Worm (Caenorhabditis elegans) whole organism, young adult: ENCODE results near the gene umps-1.

Experiments
- B0035.1 ChIP-seq: sonication (generic microtip); optimal IDR thresholded peaks from 2 replicates; lab custom pipeline; 2016; ENCODE audit warnings: missing genetic modification characterization, mild to moderate bottlenecking, missing compliant biosample characterization, missing genotype, missing genetic modification reagents
- F37B4.10 ChIP-seq: fragments of 200-800 bp; sonication (Bioruptor generic); IDR thresholded peaks from 2 replicates; pipeline ENCODE4 v1.3.6; 2022; ENCODE audit warnings: missing genetic modification characterization, missing compliant biosample characterization
- F49E8.2 ChIP-seq: sonication (generic microtip); optimal IDR thresholded peaks from 3 replicates; lab custom pipeline; 2017; ENCODE audit warnings: missing genetic modification characterization, mild to moderate bottlenecking, missing compliant biosample characterization, antibody characterized with exemption, moderate library complexity; ENCODE audit not compliant: insufficient read depth
- K11D2.4 ChIP-seq: fragments of 200-800 bp; sonication (Bioruptor generic); IDR thresholded peaks from 2 replicates; pipeline ENCODE4 v1.3.6; 2022; ENCODE audit warnings: missing genetic modification reagents, missing genetic modification characterization, missing compliant biosample characterization
- T26A5.8 ChIP-seq: sonication (generic microtip); optimal IDR thresholded peaks from 2 replicates; lab custom pipeline; 2016; ENCODE audit warnings: missing genetic modification characterization, missing compliant biosample characterization
- ZK185.1 ChIP-seq: sonication (generic microtip); optimal IDR thresholded peaks from 2 replicates; lab custom pipeline; 2016; ENCODE audit warnings: mild to moderate bottlenecking, missing genetic modification characterization, missing compliant biosample characterization; ENCODE audit not compliant: poor library complexity, severe bottlenecking
- atf-7 ChIP-seq: sonication (generic microtip); optimal IDR thresholded peaks from 2 replicates; lab custom pipeline; 2017; ENCODE audit warnings: mild to moderate bottlenecking, missing genetic modification characterization, missing compliant biosample characterization
- attf-5 ChIP-seq: fragments of 200-800 bp; sonication (Bioruptor generic); optimal IDR thresholded peaks from 2 replicates; lab custom pipeline; 2018; ENCODE audit warnings: mild to moderate bottlenecking, missing genetic modification characterization, missing compliant biosample characterization
- ccch-3 ChIP-seq: fragments of 200-800 bp; sonication (Bioruptor generic); optimal IDR thresholded peaks from 2 replicates; lab custom pipeline; 2018; ENCODE audit warnings: mild to moderate bottlenecking, missing genetic modification characterization, missing compliant biosample characterization
- cebp-1 ChIP-seq, 2 experiments: fragments of 200-800 bp in 1 of 2; sonication (Bioruptor generic) in 1 of 2; sonication (generic microtip) in 1 of 2; IDR thresholded peaks in 1 of 2; optimal IDR thresholded peaks in 1 of 2; 2 replicates each; pipeline versions ENCODE4 v1.3.6 to Lab custom; 2017 to 2022; ENCODE audit warnings: missing compliant biosample characterization in 2 of 2, missing genetic modification characterization in 2 of 2, mild to moderate bottlenecking in 1 of 2, missing genetic modification reagents in 1 of 2, moderate library complexity in 1 of 2
- ceh-100 ChIP-seq: fragments of 200-800 bp; sonication (Bioruptor generic); IDR thresholded peaks from 2 replicates; pipeline ENCODE4 v1.3.6; 2022; ENCODE audit warnings: missing genetic modification reagents, missing genetic modification characterization, missing compliant biosample characterization
- ceh-79 ChIP-seq: sonication (generic microtip); optimal IDR thresholded peaks from 2 replicates; lab custom pipeline; 2017; ENCODE audit warnings: mild to moderate bottlenecking, missing genetic modification characterization, missing compliant biosample characterization
- dpl-1 ChIP-seq: fragments of 150-350 bp; optimal IDR thresholded peaks from 2 replicates; lab custom pipeline; 2014; ENCODE audit warnings: missing biosample characterization, missing genetic modification reagents, missing genetic modification characterization
- egrh-3 ChIP-seq: fragments of 200-800 bp; sonication (Bioruptor generic); IDR thresholded peaks from 2 replicates; pipeline ENCODE4 v1.3.6; 2022; ENCODE audit warnings: missing genetic modification reagents, missing genetic modification characterization, missing compliant biosample characterization
- ekl-4 ChIP-seq: fragments of 200-800 bp; sonication (Bioruptor generic); IDR thresholded peaks from 2 replicates; pipeline ENCODE4 v1.3.6; 2022; ENCODE audit warnings: missing genetic modification reagents, missing genetic modification characterization, missing compliant biosample characterization
- ets-4 ChIP-seq: fragments of 200-800 bp; sonication (Bioruptor generic); optimal IDR thresholded peaks from 2 replicates; lab custom pipeline; 2018; ENCODE audit warnings: mild to moderate bottlenecking, missing genetic modification characterization, missing compliant biosample characterization
- hlh-12 ChIP-seq: sonication (generic microtip); optimal IDR thresholded peaks from 2 replicates; lab custom pipeline; 2016; ENCODE audit warnings: missing genetic modification characterization, missing compliant biosample characterization
- hlh-26 ChIP-seq: fragments of 200-800 bp; sonication (Bioruptor generic); conservative IDR thresholded peaks from 2 replicates; pipeline ENCODE4 v1.3.6; 2022; ENCODE audit warnings: missing genetic modification reagents, missing genetic modification characterization, missing compliant biosample characterization
- hmg-1.2 ChIP-seq: fragments of 200-800 bp; sonication (Bioruptor generic); IDR thresholded peaks from 2 replicates; pipeline ENCODE4 v1.3.6; 2022; ENCODE audit warnings: missing genetic modification reagents, missing genetic modification characterization, missing compliant biosample characterization
- let-526 ChIP-seq: fragments of 200-800 bp; sonication (Bioruptor generic); IDR thresholded peaks from 2 replicates; pipeline ENCODE4 v1.3.6; 2022; ENCODE audit warnings: missing genetic modification reagents, missing genetic modification characterization, missing compliant biosample characterization
- lin-35 ChIP-seq, 3 experiments: fragments of 150-350 bp in 2 of 3; sonication (generic microtip) in 1 of 3; optimal IDR thresholded peaks; 2 replicates each; lab custom pipeline; 2014 to 2018; ENCODE audit warnings: missing biosample characterization in 3 of 3, missing genetic modification characterization in 3 of 3, missing genetic modification reagents in 3 of 3
- lin-40 ChIP-seq: sonication (generic microtip); optimal IDR thresholded peaks from 2 replicates; lab custom pipeline; 2016; ENCODE audit warnings: missing genetic modification characterization, mild to moderate bottlenecking, missing compliant biosample characterization, missing genotype, missing genetic modification reagents
- lsy-27 ChIP-seq: sonication (generic microtip); optimal IDR thresholded peaks from 2 replicates; lab custom pipeline; 2017; ENCODE audit warnings: missing genetic modification characterization, mild to moderate bottlenecking, missing compliant biosample characterization, antibody characterized with exemption, missing genotype, borderline replicate concordance; ENCODE audit not compliant: insufficient read depth
- madf-10 ChIP-seq: sonication (generic microtip); optimal IDR thresholded peaks from 2 replicates; lab custom pipeline; 2016; ENCODE audit warnings: mild to moderate bottlenecking, missing genetic modification characterization, missing compliant biosample characterization
- nhr-179 ChIP-seq: sonication (generic microtip); optimal IDR thresholded peaks from 2 replicates; lab custom pipeline; 2016; ENCODE audit warnings: mild to moderate bottlenecking, missing genetic modification characterization, missing compliant biosample characterization
- nhr-90 ChIP-seq: sonication (generic microtip); optimal IDR thresholded peaks from 2 replicates; lab custom pipeline; 2016; ENCODE audit warnings: missing genotype, mild to moderate bottlenecking, missing genetic modification characterization, missing compliant biosample characterization
- pha-4 ChIP-seq: fragments of 150-350 bp; sonication (generic microtip); optimal IDR thresholded peaks from 2 replicates; lab custom pipeline; 2014; ENCODE audit warnings: missing biosample characterization, missing genetic modification reagents, missing genetic modification characterization
- sdz-38 ChIP-seq: sonication (generic microtip); optimal IDR thresholded peaks from 2 replicates; lab custom pipeline; 2016; ENCODE audit warnings: missing genotype, missing genetic modification characterization, missing compliant biosample characterization
- sea-2 ChIP-seq: fragments of 200-800 bp; sonication (Bioruptor generic); IDR thresholded peaks from 2 replicates; pipeline ENCODE4 v1.3.6; 2022; ENCODE audit warnings: missing genetic modification characterization, missing compliant biosample characterization
- snpc-1.1 ChIP-seq: sonication (generic microtip); optimal IDR thresholded peaks from 2 replicates; lab custom pipeline; 2017; ENCODE audit warnings: missing genetic modification characterization, mild to moderate bottlenecking, missing compliant biosample characterization, antibody characterized with exemption, moderate library complexity, missing genotype, missing genetic modification reagents; ENCODE audit not compliant: insufficient read depth
- snpc-3.4 ChIP-seq: sonication (generic microtip); optimal IDR thresholded peaks from 2 replicates; lab custom pipeline; 2017; ENCODE audit warnings: missing genetic modification characterization, mild to moderate bottlenecking, missing compliant biosample characterization, antibody characterized with exemption, moderate library complexity, missing genotype, missing genetic modification reagents
- tlf-1 ChIP-seq: fragments of 200-800 bp; sonication (Bioruptor generic); optimal IDR thresholded peaks from 2 replicates; lab custom pipeline; 2018; ENCODE audit warnings: mild to moderate bottlenecking, missing genetic modification characterization, missing compliant biosample characterization
- unc-130 ChIP-seq: sonication (generic microtip); optimal IDR thresholded peaks from 2 replicates; lab custom pipeline; 2016; ENCODE audit warnings: missing genetic modification reagents, missing genetic modification characterization, missing compliant biosample characterization

umps-1 gene

DNA sequence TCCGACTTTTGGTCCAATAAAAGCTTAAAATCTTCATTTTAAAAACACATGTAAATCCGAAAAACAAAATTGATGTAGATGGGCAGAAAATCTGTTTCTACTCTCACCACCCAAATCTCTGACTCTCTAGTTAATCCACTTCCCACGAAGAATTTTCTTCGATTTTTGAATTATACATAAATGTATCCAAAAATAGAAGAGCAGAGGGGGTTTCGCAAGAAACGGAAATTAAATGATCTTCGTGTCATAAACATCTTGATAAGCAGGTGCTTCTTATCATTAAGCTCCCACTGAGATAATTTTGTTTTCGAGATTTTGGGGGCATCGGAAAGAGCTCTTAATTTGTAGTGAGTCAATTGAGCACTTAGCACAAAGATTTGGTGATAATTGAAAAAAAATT, 32.2 kb upstream of the umps-1 start:
- TF ChIP-seq snpc-3.4 (tag; lab: Kevin White, UChicago) (no peak), ets-4 (GFP tag; lab: Kevin White, UChicago) (no peak), B0035.1 (tag; lab: Kevin White, UChicago) (no peak), hlh-12 (no peak), lsy-27 (tag; lab: Kevin White, UChicago) (no peak), ceh-79 (tag; lab: Kevin White, UChicago) (no peak), atf-7 (tag; lab: Kevin White, UChicago) (no peak), dpl-1 (no peak), pha-4 (tag; lab: Kevin White, UChicago) (no peak)

DNA sequence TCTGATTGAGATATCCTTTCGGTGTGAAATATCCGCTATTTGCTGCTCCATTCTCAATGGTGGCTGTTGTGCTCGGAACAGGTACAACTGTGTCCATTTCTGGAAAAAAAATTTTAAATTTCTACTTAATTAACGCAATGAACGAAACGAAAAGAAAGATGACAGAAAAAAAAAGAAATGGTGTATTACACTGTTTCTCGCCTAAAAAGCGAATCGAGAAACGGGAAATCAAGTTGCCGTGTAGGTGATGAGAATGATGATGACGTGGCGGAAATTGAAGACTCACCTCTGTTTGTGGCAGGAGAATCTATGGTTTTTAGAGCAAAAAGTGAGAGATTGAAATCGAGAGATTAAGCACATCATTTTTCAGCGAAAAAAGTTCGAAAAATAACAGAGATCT, 29.0 kb upstream of the umps-1 start, which contains the start of gene C38H2.3:
C38H2.3 (minus strand) TSS at position 101 of the 400 bp plus-strand sequence.
- no peak for TF ChIP-seq K11D2.4 (GFP tag; lab: Robert Waterston, UW)
- TF ChIP-seq ekl-4 (GFP tag; lab: Robert Waterston, UW): no peak
- no peak for TF ChIP-seq ceh-100
- no peak for TF ChIP-seq snpc-1.1 (tag; lab: Kevin White, UChicago)
- TF ChIP-seq nhr-179: no peak
- no peak for TF ChIP-seq nhr-90
- no peak for TF ChIP-seq hmg-1.2 (GFP tag; lab: Robert Waterston, UW)
- TF ChIP-seq madf-10: no peak
- no peak for TF ChIP-seq lin-40 (tag; lab: Kevin White, UChicago)
- no peak for TF ChIP-seq let-526
- TF ChIP-seq attf-5 (GFP tag; lab: Kevin White, UChicago): no peak
- no peak for TF ChIP-seq tlf-1

DNA sequence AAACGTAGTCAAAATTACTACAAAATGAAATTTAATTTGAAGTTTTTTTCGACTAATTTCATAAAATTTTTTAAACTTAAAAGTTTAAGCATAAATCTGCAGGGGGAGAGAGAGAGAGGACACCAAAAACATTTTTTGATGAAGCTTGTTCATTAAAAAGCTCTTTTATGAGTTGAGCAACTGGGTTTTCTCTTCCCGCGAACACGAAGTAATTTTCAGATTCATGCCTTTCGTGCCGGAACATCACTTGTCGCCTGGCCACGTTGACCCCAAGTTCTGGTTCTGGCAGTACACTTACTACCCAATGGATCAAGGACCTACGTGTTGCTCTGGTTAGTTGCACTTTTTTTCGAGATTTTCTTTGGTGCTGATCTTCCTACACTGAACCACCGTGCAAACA, 26.4 kb upstream of the umps-1 start:
- no peak for TF ChIP-seq tlf-1
- TF ChIP-seq, all 124 proteins: peak for 0

DNA sequence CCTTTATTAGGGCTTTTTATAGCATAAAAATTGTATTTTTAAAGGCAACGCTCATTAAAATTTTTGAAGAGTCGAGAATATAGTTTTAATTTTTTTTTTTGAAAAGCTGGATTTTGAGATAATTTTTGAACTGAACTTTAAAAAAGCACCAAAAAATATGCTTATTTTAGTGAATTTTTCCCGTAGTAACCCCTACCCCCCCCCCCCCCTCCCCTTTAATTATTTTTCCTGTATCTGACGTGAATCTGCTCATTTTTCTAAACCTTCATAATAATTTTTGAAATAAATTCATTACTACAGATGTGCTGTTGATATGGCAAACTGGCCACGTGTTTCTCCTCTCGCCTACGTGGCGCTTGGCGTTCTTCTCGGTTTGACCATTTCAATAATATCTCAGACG, 24.0 kb upstream of the umps-1 start, which contains the start of gene C38H2.2:
C38H2.2 (plus strand) TSS at position 301 of the 400 bp plus-strand sequence.
- TF ChIP-seq T26A5.8 (tag; lab: Kevin White, UChicago): no peak
- no peak for TF ChIP-seq sea-2
- TF ChIP-seq B0035.1 (tag; lab: Kevin White, UChicago): no peak
- TF ChIP-seq ZK185.1: no peak
- no peak for TF ChIP-seq lin-35 (GFP tag; optimal IDR thresholded peaks at IDR 0.05; lab: Kevin White, UChicago)
- no peak for TF ChIP-seq hlh-26
- no peak for TF ChIP-seq ets-4 (GFP tag; lab: Kevin White, UChicago)
- TF ChIP-seq ccch-3 (GFP tag; lab: Kevin White, UChicago): no peak
- TF ChIP-seq nhr-90: no peak
- no peak for TF ChIP-seq sdz-38 (tag; lab: Kevin White, UChicago)
- TF ChIP-seq egrh-3: no peak
- TF ChIP-seq ceh-100: no peak
- TF ChIP-seq unc-130: no peak

DNA sequence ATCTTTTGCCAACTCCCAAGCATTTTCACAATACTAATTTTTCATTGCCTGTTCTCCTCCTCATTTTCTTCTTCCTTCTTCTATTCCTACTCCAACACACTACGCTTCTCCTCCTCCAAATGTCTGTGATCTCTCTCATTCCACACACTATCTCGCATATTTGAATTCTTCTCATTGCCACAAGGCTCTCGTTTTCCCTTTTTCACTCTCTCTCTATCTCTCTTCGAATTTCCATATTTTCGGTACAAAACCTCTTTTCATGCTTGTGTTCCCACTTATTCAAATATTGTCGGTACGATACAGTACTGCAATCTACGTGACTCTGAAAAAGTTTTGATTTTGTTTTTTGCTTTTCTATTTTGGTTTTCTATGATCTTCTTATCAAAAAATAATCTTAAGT, 23.2 kb upstream of the umps-1 start:
- TF ChIP-seq K11D2.4 (GFP tag; lab: Robert Waterston, UW): no peak
- no peak for TF ChIP-seq F37B4.10 (GFP tag; lab: Robert Waterston, UW)
- peak; percentile 58; the same call in 1 of the 2 replicates for TF ChIP-seq hmg-1.2 (GFP tag; lab: Robert Waterston, UW)

DNA sequence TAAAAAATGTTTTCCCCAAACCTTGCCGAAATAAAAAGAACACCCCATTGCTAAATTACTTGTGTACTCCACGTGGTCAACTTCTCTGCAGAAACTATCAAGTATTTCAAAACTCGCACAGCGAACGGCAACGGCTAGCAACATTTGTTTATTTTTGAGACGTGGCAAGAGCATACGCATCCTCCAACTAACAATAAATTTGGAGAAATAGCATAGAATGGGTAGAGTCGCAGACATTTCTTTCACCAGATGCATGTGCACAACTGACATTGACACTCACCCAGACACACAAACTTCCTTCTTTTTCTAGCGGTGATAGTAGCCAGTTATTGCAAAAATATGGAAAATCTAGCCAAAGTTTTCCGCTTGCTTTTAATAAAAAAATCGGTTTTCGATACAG, 22.2 kb upstream of the umps-1 start:
- no peak for TF ChIP-seq cebp-1 (GFP tag; IDR thresholded peaks at IDR 0.05; lab: Robert Waterston, UW)
- TF ChIP-seq cebp-1 (tag; optimal IDR thresholded peaks at IDR 0.05; lab: Kevin White, UChicago): peak; percentile 29
- no peak for TF ChIP-seq F49E8.2 (tag; lab: Kevin White, UChicago)
- peak; percentile 80 for TF ChIP-seq hmg-1.2 (GFP tag; lab: Robert Waterston, UW)
- TF ChIP-seq ekl-4 (GFP tag; lab: Robert Waterston, UW): no peak
